Fruit fly (Drosophila melanogaster) whole organism, prepupa: Measurements from ENCODE around the gene Dci.

ENCODE experiments used
- CG32006 ChIP-seq: fragments of 200-800 bp; sonication (Bioruptor generic); optimal IDR thresholded peaks from 3 replicates; lab custom pipeline; 2017; ENCODE audit warnings: missing biosample characterization, mild to moderate bottlenecking, missing genetic modification characterization
- CG6163 ChIP-seq: fragments of 200-800 bp; sonication (Bioruptor generic); IDR thresholded peaks from 3 replicates; pipeline ENCODE4 v1.3.6; 2022; ENCODE audit warnings: missing biosample characterization, missing genetic modification characterization
- CG6854 ChIP-seq: fragments of 200-800 bp; sonication (Bioruptor generic); optimal IDR thresholded peaks from 2 replicates; lab custom pipeline; 2017; ENCODE audit warnings: missing biosample characterization, mild to moderate bottlenecking, missing genetic modification characterization
- CG8119 ChIP-seq: fragments of 200-800 bp; sonication (Bioruptor generic); IDR thresholded peaks from 3 replicates; pipeline ENCODE4 v1.3.6; 2022; ENCODE audit warnings: missing biosample characterization, missing genetic modification characterization
- CG8632 ChIP-seq: fragments of 200-800 bp; sonication (Bioruptor generic); optimal IDR thresholded peaks from 3 replicates; lab custom pipeline; 2016; ENCODE audit warnings: missing biosample characterization, missing genetic modification characterization
- Eip78C ChIP-seq: fragments of 200-800 bp; sonication (Bioruptor generic); peaks from one replicate; lab custom pipeline; 2016; ENCODE audit warnings: missing biosample characterization, missing genetic modification characterization
- Eip93F ChIP-seq: fragments of 200-800 bp; sonication (Bioruptor generic); optimal IDR thresholded peaks from 2 replicates; lab custom pipeline; 2016; ENCODE audit warnings: missing biosample characterization, mild to moderate bottlenecking, missing genetic modification characterization
- Ets96B ChIP-seq: fragments of 200-800 bp; optimal IDR thresholded peaks from 2 replicates; lab custom pipeline; 2019; ENCODE audit warnings: missing biosample characterization, mild to moderate bottlenecking, missing genetic modification characterization, moderate library complexity
- OdsH ChIP-seq: fragments of 200-800 bp; sonication (Bioruptor generic); optimal IDR thresholded peaks from 3 replicates; lab custom pipeline; 2016; ENCODE audit warnings: missing biosample characterization, missing genetic modification characterization
- acj6 ChIP-seq: fragments of 200-800 bp; sonication (Bioruptor generic); optimal IDR thresholded peaks from 3 replicates; lab custom pipeline; 2016; ENCODE audit warnings: missing biosample characterization, missing genetic modification characterization

- TF ChIP-seq Eip93F (no peak), OdsH (GFP tag; lab: Kevin White, UChicago) (no peak), Ets96B (tag; lab: Kevin White, UChicago) (no peak), CG32006 (GFP tag; lab: Kevin White, UChicago) (no peak), CG6163 (GFP tag; lab: Robert Waterston, UW) (no peak), CG6854 (no peak), Eip78C (GFP tag; lab: Kevin White, UChicago) (no peak), CG8119 (GFP tag; lab: Robert Waterston, UW) (no peak), acj6 (GFP tag; lab: Kevin White, UChicago) (no peak), CG8632 (GFP tag; lab: Kevin White, UChicago) (no peak)
Measured at dm6 chr3L:843626-844025, 7.5 kb upstream of the Dci start, which contains the start of gene Cep290.
